Fruit fly (Drosophila melanogaster) whole organism, prepupa: ENCODE data around the gene AsnS.

Experiments used
- Blimp-1 ChIP-seq: fragments of 200-800 bp; sonication (Bioruptor generic); optimal IDR thresholded peaks from 3 replicates; lab custom pipeline; 2017; ENCODE audit warnings: missing biosample characterization, missing genetic modification characterization, mild to moderate bottlenecking, moderate library complexity, missing genetic modification reagents
- CG10631 ChIP-seq: fragments of 200-800 bp; sonication (Bioruptor generic); optimal IDR thresholded peaks from 2 replicates; lab custom pipeline; 2016; ENCODE audit warnings: missing biosample characterization, missing genetic modification characterization
- CG11294 ChIP-seq: fragments of 200-800 bp; sonication (Bioruptor generic); IDR thresholded peaks from 2 replicates; pipeline ENCODE4 v1.3.6; 2022; ENCODE audit warnings: missing biosample characterization, missing genetic modification characterization
- CG11762 ChIP-seq: fragments of 200-800 bp; sonication (Bioruptor generic); optimal IDR thresholded peaks from 3 replicates; lab custom pipeline; 2016; ENCODE audit warnings: missing biosample characterization, missing genetic modification characterization; ENCODE audit not compliant: insufficient read depth
- CG11902 ChIP-seq: fragments of 200-800 bp; sonication (Bioruptor generic); optimal IDR thresholded peaks from 3 replicates; lab custom pipeline; 2016; ENCODE audit warnings: missing biosample characterization, missing genetic modification characterization
- CG3032 ChIP-seq: fragments of 200-800 bp; optimal IDR thresholded peaks from 2 replicates; lab custom pipeline; 2019; ENCODE audit warnings: missing biosample characterization, mild to moderate bottlenecking, missing genetic modification characterization, moderate library complexity
- CG31627 ChIP-seq: fragments of 200-800 bp; sonication (Bioruptor generic); optimal IDR thresholded peaks from 3 replicates; lab custom pipeline; 2016; ENCODE audit warnings: missing biosample characterization, missing genetic modification characterization
- CG34406 ChIP-seq: fragments of 200-800 bp; sonication (Bioruptor generic); optimal IDR thresholded peaks from 3 replicates; lab custom pipeline; 2016; ENCODE audit warnings: missing biosample characterization, missing genetic modification characterization
- CG6163 ChIP-seq: fragments of 200-800 bp; sonication (Bioruptor generic); IDR thresholded peaks from 3 replicates; pipeline ENCODE4 v1.3.6; 2022; ENCODE audit warnings: missing biosample characterization, missing genetic modification characterization
- CG6276 ChIP-seq: fragments of 200-800 bp; sonication (Bioruptor generic); optimal IDR thresholded peaks from 2 replicates; lab custom pipeline; 2017; ENCODE audit warnings: missing biosample characterization, mild to moderate bottlenecking, missing genetic modification characterization
- CG6792 ChIP-seq: fragments of 200-800 bp; sonication (Bioruptor generic); optimal IDR thresholded peaks from 3 replicates; lab custom pipeline; 2016; ENCODE audit warnings: missing biosample characterization, missing genetic modification characterization
- CG6808 ChIP-seq: fragments of 200-800 bp; sonication (Bioruptor generic); optimal IDR thresholded peaks from 3 replicates; lab custom pipeline; 2017; ENCODE audit warnings: missing biosample characterization, missing genetic modification characterization, mild to moderate bottlenecking, moderate library complexity, missing genetic modification reagents
- CG6854 ChIP-seq: fragments of 200-800 bp; sonication (Bioruptor generic); optimal IDR thresholded peaks from 2 replicates; lab custom pipeline; 2017; ENCODE audit warnings: missing biosample characterization, mild to moderate bottlenecking, missing genetic modification characterization
- CG7368 ChIP-seq: fragments of 200-800 bp; sonication (Bioruptor generic); optimal IDR thresholded peaks from 3 replicates; lab custom pipeline; 2016; ENCODE audit warnings: missing biosample characterization, missing genetic modification characterization
- CG8119 ChIP-seq: fragments of 200-800 bp; sonication (Bioruptor generic); IDR thresholded peaks from 3 replicates; pipeline ENCODE4 v1.3.6; 2022; ENCODE audit warnings: missing biosample characterization, missing genetic modification characterization
- CG8632 ChIP-seq: fragments of 200-800 bp; sonication (Bioruptor generic); optimal IDR thresholded peaks from 3 replicates; lab custom pipeline; 2016; ENCODE audit warnings: missing biosample characterization, missing genetic modification characterization
- CG9139 ChIP-seq: fragments of 200-800 bp; sonication (Bioruptor generic); optimal IDR thresholded peaks from 3 replicates; lab custom pipeline; 2017; ENCODE audit warnings: missing biosample characterization, mild to moderate bottlenecking, missing genetic modification characterization
- Eip75B ChIP-seq: fragments of 200-800 bp; sonication (Bioruptor generic); optimal IDR thresholded peaks from 3 replicates; lab custom pipeline; 2016; ENCODE audit warnings: missing biosample characterization, missing genetic modification characterization
- Ets21C ChIP-seq: fragments of 200-800 bp; sonication (Bioruptor generic); optimal IDR thresholded peaks from 3 replicates; lab custom pipeline; 2016; ENCODE audit warnings: missing biosample characterization, missing genetic modification characterization
- Ets96B ChIP-seq: fragments of 200-800 bp; optimal IDR thresholded peaks from 2 replicates; lab custom pipeline; 2019; ENCODE audit warnings: missing biosample characterization, mild to moderate bottlenecking, missing genetic modification characterization, moderate library complexity
- Gug ChIP-seq: fragments of 200-800 bp; sonication (Bioruptor generic); IDR thresholded peaks from 2 replicates; pipeline ENCODE4 v1.3.6; 2022; ENCODE audit warnings: missing biosample characterization, missing genetic modification characterization
- Hr39 ChIP-seq: fragments of 200-800 bp; sonication (Bioruptor generic); optimal IDR thresholded peaks from 2 replicates; lab custom pipeline; 2016; ENCODE audit warnings: missing biosample characterization, missing genetic modification characterization
- Hr4 ChIP-seq: fragments of 200-800 bp; sonication (Bioruptor generic); optimal IDR thresholded peaks from 3 replicates; lab custom pipeline; 2016; ENCODE audit warnings: missing biosample characterization, missing genetic modification characterization
- Lpt ChIP-seq: fragments of 200-800 bp; sonication (Bioruptor generic); optimal IDR thresholded peaks from 3 replicates; lab custom pipeline; 2016; ENCODE audit warnings: missing biosample characterization, missing genetic modification characterization
- Met ChIP-seq: fragments of 200-800 bp; sonication (Bioruptor generic); optimal IDR thresholded peaks from 3 replicates; lab custom pipeline; 2016; ENCODE audit warnings: missing biosample characterization, missing genetic modification characterization
- OdsH ChIP-seq: fragments of 200-800 bp; sonication (Bioruptor generic); optimal IDR thresholded peaks from 3 replicates; lab custom pipeline; 2016; ENCODE audit warnings: missing biosample characterization, missing genetic modification characterization
- Sox102F ChIP-seq: fragments of 200-800 bp; sonication (Bioruptor generic); optimal IDR thresholded peaks from 2 replicates; lab custom pipeline; 2016; ENCODE audit warnings: missing biosample characterization, mild to moderate bottlenecking, missing genetic modification characterization
- Sox15 ChIP-seq: fragments of 200-800 bp; sonication (Bioruptor generic); optimal IDR thresholded peaks from 3 replicates; lab custom pipeline; 2016; ENCODE audit warnings: missing biosample characterization, missing genetic modification characterization
- achi ChIP-seq: fragments of 200-800 bp; sonication (Bioruptor generic); optimal IDR thresholded peaks from 3 replicates; lab custom pipeline; 2016; ENCODE audit warnings: missing biosample characterization, missing genetic modification characterization
- acj6 ChIP-seq: fragments of 200-800 bp; sonication (Bioruptor generic); optimal IDR thresholded peaks from 3 replicates; lab custom pipeline; 2016; ENCODE audit warnings: missing biosample characterization, missing genetic modification characterization
- cyc ChIP-seq: fragments of 200-800 bp; sonication (Bioruptor generic); optimal IDR thresholded peaks from 3 replicates; lab custom pipeline; 2016; ENCODE audit warnings: missing biosample characterization, missing genetic modification characterization
- dac ChIP-seq: fragments of 200-800 bp; sonication (Bioruptor generic); optimal IDR thresholded peaks from 2 replicates; lab custom pipeline; 2017; ENCODE audit warnings: missing biosample characterization, mild to moderate bottlenecking, missing genetic modification characterization
- eg ChIP-seq: fragments of 200-800 bp; sonication (Bioruptor generic); IDR thresholded peaks from 3 replicates; pipeline ENCODE4 v1.3.6; 2022; ENCODE audit warnings: missing biosample characterization, missing genetic modification characterization
- esn ChIP-seq: fragments of 200-800 bp; sonication (Bioruptor generic); optimal IDR thresholded peaks from 2 replicates; lab custom pipeline; 2016; ENCODE audit warnings: missing biosample characterization, mild to moderate bottlenecking, missing genetic modification characterization, moderate library complexity
- fd85E ChIP-seq: fragments of 200-800 bp; sonication (Bioruptor generic); optimal IDR thresholded peaks from 3 replicates; lab custom pipeline; 2016; ENCODE audit warnings: missing biosample characterization, missing genetic modification characterization
- lz ChIP-seq: fragments of 200-800 bp; sonication (Bioruptor generic); optimal IDR thresholded peaks from 3 replicates; lab custom pipeline; 2016; ENCODE audit warnings: missing biosample characterization, missing genetic modification characterization
- net ChIP-seq: fragments of 200-800 bp; sonication (Bioruptor generic); optimal IDR thresholded peaks from 3 replicates; lab custom pipeline; 2016; ENCODE audit warnings: missing biosample characterization, missing genetic modification characterization
- salr ChIP-seq, 2 experiments: fragments of 200-800 bp; sonication (Bioruptor generic); optimal IDR thresholded peaks; 3 replicates each; lab custom pipeline; 2016 to 2018; ENCODE audit warnings: missing biosample characterization in 2 of 2, missing genetic modification characterization in 2 of 2, mild to moderate bottlenecking in 1 of 2
- spab ChIP-seq: fragments of 200-800 bp; sonication (Bioruptor generic); optimal IDR thresholded peaks from 2 replicates; lab custom pipeline; 2017; ENCODE audit warnings: missing biosample characterization, mild to moderate bottlenecking, missing genetic modification characterization, missing genetic modification reagents
- ss ChIP-seq, 2 experiments: fragments of 200-800 bp; sonication (Bioruptor generic); optimal IDR thresholded peaks; 2 replicates in 1 of 2; 3 replicates in 1 of 2; lab custom pipeline; 2017 to 2018; ENCODE audit warnings: mild to moderate bottlenecking in 2 of 2, missing biosample characterization in 2 of 2, missing genetic modification characterization in 2 of 2, moderate library complexity in 1 of 2
- svp ChIP-seq: fragments of 200-800 bp; sonication (Bioruptor generic); peaks from one replicate; lab custom pipeline; 2016; ENCODE audit warnings: missing biosample characterization, missing genetic modification characterization
- topi ChIP-seq: fragments of 200-800 bp; sonication (Bioruptor generic); optimal IDR thresholded peaks from 3 replicates; lab custom pipeline; 2016; ENCODE audit warnings: missing biosample characterization, missing genetic modification characterization
- vri ChIP-seq: fragments of 200-800 bp; sonication (Bioruptor generic); optimal IDR thresholded peaks from 3 replicates; lab custom pipeline; 2016; ENCODE audit warnings: missing biosample characterization, mild to moderate bottlenecking, missing genetic modification characterization

AsnS gene

dm6 chr3L:21175531-21176271, 2.8 kb downstream of the AsnS start (continued):
- TF ChIP-seq CG6276 (GFP tag; lab: Kevin White, UChicago) (peak; percentile 4), Blimp-1 (GFP tag; lab: Kevin White, UChicago) (no peak), Sox15 (GFP tag; lab: Kevin White, UChicago) (no peak), Hr39 (peak; percentile 6), vri (GFP tag; lab: Kevin White, UChicago) (no peak)

- TF ChIP-seq ss (GFP tag; optimal IDR thresholded peaks at IDR 0.05; lab: Kevin White, UChicago) = peak in 1 of 2 experiments; percentile 1
- TF ChIP-seq Sox15 (GFP tag; lab: Kevin White, UChicago) = no peak
- no peak for TF ChIP-seq CG11902
- peak; percentile 1 for TF ChIP-seq CG6808 (GFP tag; lab: Kevin White, UChicago)
- TF ChIP-seq, all 60 proteins: peak for 2
These were observed 3.5 kb downstream of the AsnS start for dm6 chr3L:21176276-21176934.

- TF ChIP-seq Met (peak; percentile 70), cyc (GFP tag; lab: Kevin White, UChicago) (peak; percentile 49), CG7368 (no peak), Eip75B (GFP tag; lab: Kevin White, UChicago) (peak; percentile 34), CG8119 (GFP tag; lab: Robert Waterston, UW) (peak; percentile 63), CG11902 (no peak), Ets96B (tag; lab: Kevin White, UChicago) (peak; percentile 29), OdsH (peak; percentile 64), svp (GFP tag; lab: Kevin White, UChicago) (peak; percentile 79), CG10631 (GFP tag; lab: Kevin White, UChicago) (peak; percentile 48), CG9139 (GFP tag; lab: Kevin White, UChicago) (no peak), CG6808 (GFP tag; lab: Kevin White, UChicago) (peak; percentile 14), salr (GFP tag; optimal IDR thresholded peaks at IDR 0.05; lab: Kevin White, UChicago) (peak in 1 of 2 experiments; percentile 70), eg (GFP tag; lab: Robert Waterston, UW) (peak; percentile 85), lz (GFP tag; lab: Kevin White, UChicago) (peak; percentile 49), CG6854 (GFP tag; lab: Kevin White, UChicago) (no peak), dac (no peak), CG6792 (GFP tag; lab: Kevin White, UChicago) (peak; percentile 47), spab (GFP tag; lab: Kevin White, UChicago) (peak; percentile 16), Blimp-1 (GFP tag; lab: Kevin White, UChicago) (no peak), CG11294 (GFP tag; lab: Robert Waterston, UW) (peak; percentile 52; the same call in 1 of the 2 replicates), Ets21C (GFP tag; lab: Kevin White, UChicago) (no peak), CG3032 (tag; lab: Kevin White, UChicago) (peak; percentile 15), Lpt (GFP tag; lab: Kevin White, UChicago) (peak; percentile 12), CG6163 (GFP tag; lab: Robert Waterston, UW) (peak; percentile 65), acj6 (GFP tag; lab: Kevin White, UChicago) (peak; percentile 71), CG31627 (peak; percentile 60), Hr39 (peak; percentile 64), achi (GFP tag; lab: Kevin White, UChicago) (peak; percentile 51), esn (GFP tag; lab: Kevin White, UChicago) (peak; percentile 69), CG8632 (GFP tag; lab: Kevin White, UChicago) (peak; percentile 47), Hr4 (GFP tag; lab: Kevin White, UChicago) (peak; percentile 75), Sox102F (GFP tag; lab: Kevin White, UChicago) (peak; percentile 61), topi (GFP tag; lab: Kevin White, UChicago) (peak; percentile 57), ss (GFP tag; optimal IDR thresholded peaks at IDR 0.05; lab: Kevin White, UChicago) (peak; percentile 3 to 31), CG34406 (GFP tag; lab: Kevin White, UChicago) (peak; percentile 24), fd85E (GFP tag; lab: Kevin White, UChicago) (no peak), vri (GFP tag; lab: Kevin White, UChicago) (peak; percentile 69), net (GFP tag; lab: Kevin White, UChicago) (peak; percentile 69), Gug (GFP tag; lab: Robert Waterston, UW) (peak; percentile 47), CG11762 (GFP tag; lab: Kevin White, UChicago) (no peak)
These were observed 4.1 kb downstream of the AsnS start for dm6 chr3L:21176935-21177581.
